Worm (Caenorhabditis elegans): ENCODE results near the gene clec-118.

DNA sequence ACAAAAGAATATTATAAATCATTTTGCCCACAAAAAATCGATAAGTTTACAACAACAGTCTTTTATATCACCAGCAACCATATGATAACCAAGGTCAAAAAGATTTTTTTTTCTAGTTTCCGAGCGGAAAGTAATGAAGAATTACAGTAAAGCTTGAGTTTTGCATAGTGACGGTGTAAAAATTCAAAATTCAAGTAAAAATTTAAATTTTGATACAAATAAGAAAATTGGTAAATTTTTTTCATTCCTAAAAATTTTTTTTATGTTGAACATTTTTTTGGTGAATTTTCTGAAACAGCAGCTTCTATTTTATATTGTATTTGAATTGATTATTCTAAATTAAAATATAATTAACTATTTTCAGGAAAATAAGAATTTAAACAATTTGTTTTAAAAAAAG, 43.5 kb downstream of the clec-118 start, which contains the start of gene W08F4.5:
- no peak for TF ChIP-seq unc-130 (GFP tag; optimal IDR thresholded peaks at IDR 0.05)
- no peak for TF ChIP-seq fos-1 (tag; optimal IDR thresholded peaks at IDR 0.05)
- TF ChIP-seq pqm-1 (tag; optimal IDR thresholded peaks at IDR 0.05) = no peak
- no peak for TF ChIP-seq dve-1 (tag; optimal IDR thresholded peaks at IDR 0.05; ENCODE audit: insufficient read depth)
- TF ChIP-seq fkh-10 (GFP tag; optimal IDR thresholded peaks at IDR 0.05) = no peak
- TF ChIP-seq egl-27 (tag; optimal IDR thresholded peaks at IDR 0.05) = no peak
- TF ChIP-seq ztf-7 (tag; optimal IDR thresholded peaks at IDR 0.05) = no peak
- no peak for TF ChIP-seq pha-4 (GFP tag; IDR thresholded peaks at IDR 0.05)
- TF ChIP-seq pha-4 (tag; optimal IDR thresholded peaks at IDR 0.05) = no peak
- TF ChIP-seq Y5F2A.4 (GFP tag; optimal IDR thresholded peaks at IDR 0.05) = no peak
- no peak for TF ChIP-seq hif-1 (tag; optimal IDR thresholded peaks at IDR 0.05)
- no peak for TF ChIP-seq T20F7.1 (GFP tag; optimal IDR thresholded peaks at IDR 0.05)
- TF ChIP-seq mxl-2 (GFP tag; conservative IDR thresholded peaks at IDR 0.05) = no peak
- no peak for TF ChIP-seq saeg-2 (GFP tag; IDR thresholded peaks at IDR 0.05)
- TF ChIP-seq ztf-11 (tag; optimal IDR thresholded peaks at IDR 0.05) = no peak

Data from whole organism, L4 larva.